Worm (Caenorhabditis elegans) whole organism, midembryonic: ENCODE data around the gene T25G12.6.

Experiments used
- cog-1 ChIP-seq: sonication (generic microtip); optimal IDR thresholded peaks from 2 replicates; lab custom pipeline; 2016; ENCODE audit warnings: missing genetic modification characterization, missing compliant biosample characterization
- flt-1 ChIP-seq: fragments of 200-800 bp; sonication (Bioruptor generic); IDR thresholded peaks from 2 replicates; pipeline ENCODE4 v1.3.6; 2022; ENCODE audit warnings: missing genetic modification characterization, missing compliant biosample characterization
- ref-1 ChIP-seq: fragments of 200-800 bp; sonication (Bioruptor generic); conservative IDR thresholded peaks from 2 replicates; pipeline ENCODE4 v1.3.6; 2022; ENCODE audit warnings: missing genetic modification reagents, missing genetic modification characterization, missing compliant biosample characterization
- ztf-29 ChIP-seq: fragments of 200-800 bp; sonication (Bioruptor generic); IDR thresholded peaks from 2 replicates; pipeline ENCODE4 v1.3.6; 2022; ENCODE audit warnings: missing genetic modification reagents, missing genetic modification characterization, missing compliant biosample characterization

ce11 chrX:17217050-17217813 is 12.8 kb downstream of the T25G12.6 start, which contains the start of gene acdh-7:
- TF ChIP-seq flt-1 (GFP tag; lab: Robert Waterston, UW) (no peak), cog-1 (no peak), ref-1 (no peak), ztf-29 (no peak)
